Fruit fly (Drosophila melanogaster): ENCODE results near the gene Ir68a.

Gene Ir68a

DNA sequence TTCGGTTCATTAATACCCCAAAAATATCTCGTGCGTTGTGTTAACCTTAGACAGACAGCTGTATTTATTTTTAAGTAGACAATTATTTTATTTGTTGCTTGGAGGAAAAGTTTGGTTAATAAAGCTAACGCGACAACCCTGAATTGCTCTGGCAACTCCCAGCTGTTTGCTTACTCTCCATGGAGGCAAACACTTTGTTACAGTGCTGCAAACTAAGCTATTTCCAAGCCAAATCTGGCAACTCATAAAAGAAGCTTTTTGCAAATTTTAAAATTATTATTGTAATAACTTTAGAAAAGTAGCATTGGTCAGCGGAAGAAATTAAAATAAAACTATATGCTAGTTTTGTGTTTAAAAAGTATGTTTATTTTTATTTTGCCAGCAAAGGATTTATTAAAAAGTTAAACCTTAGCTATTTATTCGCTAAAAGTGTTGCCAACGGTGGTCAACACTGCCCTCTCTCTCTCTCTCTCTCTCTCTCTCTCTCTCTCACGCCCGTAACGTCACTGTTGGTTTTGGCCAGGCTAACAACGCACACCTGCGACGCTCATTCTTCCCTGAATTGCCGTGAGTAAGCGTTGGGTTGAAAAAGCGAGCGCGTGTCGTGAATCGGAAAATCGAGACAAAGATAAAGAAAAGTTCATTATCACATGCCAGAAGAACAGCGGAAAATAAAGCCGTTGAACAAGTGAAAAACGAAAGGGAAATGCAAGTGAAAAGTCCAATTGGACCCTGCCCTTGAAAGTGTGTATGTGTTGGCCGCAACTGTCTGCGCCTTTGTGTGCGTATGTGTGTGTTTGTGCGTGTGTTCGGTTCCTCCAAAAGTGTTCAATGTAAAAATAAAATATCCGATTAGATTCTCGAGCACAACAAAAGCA is 20.5 kb downstream of the Ir68a start (continued):
- TF ChIP-seq CG2889 (GFP tag; IDR thresholded peaks at IDR 0.05) (peak; percentile 68; the same call in 2 of the 3 replicates), Dp (GFP tag; optimal IDR thresholded peaks at IDR 0.05) (no peak), CG8388 (GFP tag; optimal IDR thresholded peaks at IDR 0.05) (peak; percentile 86), Lhr (GFP tag; optimal IDR thresholded peaks at IDR 0.05) (peak; percentile 49), Bgb (GFP tag; IDR thresholded peaks at IDR 0.05; ENCODE audit: partially characterized antibody) (no peak), CG7745 (tag; optimal IDR thresholded peaks at IDR 0.05) (no peak), sqz (GFP tag; optimal IDR thresholded peaks at IDR 0.05) (peak; percentile 1), Usf (GFP tag; optimal IDR thresholded peaks at IDR 0.05) (peak; percentile 71), CG18599 (GFP tag; optimal IDR thresholded peaks at IDR 0.05) (peak; percentile 96), CG10147 (GFP tag; optimal IDR thresholded peaks at IDR 0.05) (peak; percentile 87), bowl (GFP tag; IDR thresholded peaks at IDR 0.05) (peak; percentile 82), BEAF-32 (GFP tag; optimal IDR thresholded peaks at IDR 0.05) (no peak), bab2 (GFP tag; optimal IDR thresholded peaks at IDR 0.05) (peak; percentile 90), sd (tag; optimal IDR thresholded peaks at IDR 0.05) (peak; percentile 58), sna (GFP tag; IDR thresholded peaks at IDR 0.05; ENCODE audit: partially characterized antibody) (no peak), ssp (GFP tag; IDR thresholded peaks at IDR 0.05) (peak; percentile 78), hkb (optimal IDR thresholded peaks at IDR 0.05) (peak; percentile 73), hkb (GFP tag; IDR thresholded peaks at IDR 0.05) (peak; percentile 96), HmgZ (tag; optimal IDR thresholded peaks at IDR 0.05) (peak; percentile 89), nmo (GFP tag; optimal IDR thresholded peaks at IDR 0.05) (peak; percentile 58), CG33213 (GFP tag; optimal IDR thresholded peaks at IDR 0.05) (peak; percentile 83), Stat92E (GFP tag; optimal IDR thresholded peaks at IDR 0.05) (peak in 1 of 3 experiments; percentile 44), CG11695 (GFP tag; IDR thresholded peaks at IDR 0.05) (peak; percentile 97), CG43689 (GFP tag; IDR thresholded peaks at IDR 0.05) (peak; percentile 61), CG42726 (GFP tag; IDR thresholded peaks at IDR 0.05; ENCODE audit: partially characterized antibody) (0 out of 2 replicates have a peak, but pooled peaks have one; percentile 4), CG30403 (GFP tag; optimal IDR thresholded peaks at IDR 0.05) (peak; percentile 91), fd3F (GFP tag; optimal IDR thresholded peaks at IDR 0.05) (peak; percentile 76), chm (GFP tag; IDR thresholded peaks at IDR 0.05) (peak; percentile 96), gro (GFP tag; optimal IDR thresholded peaks at IDR 0.05) (peak; percentile 94), Deaf1 (tag; optimal IDR thresholded peaks at IDR 0.05) (peak; percentile 56), Mrtf (GFP tag; IDR thresholded peaks at IDR 0.05) (peak; percentile 95), CG14860 (GFP tag; IDR thresholded peaks at IDR 0.05; ENCODE audit: partially characterized antibody) (no peak), CG10209 (GFP tag; optimal IDR thresholded peaks at IDR 0.05) (peak; percentile 89), toy (GFP tag; IDR thresholded peaks at IDR 0.05) (peak; percentile 85), kni (GFP tag; optimal IDR thresholded peaks at IDR 0.05) (peak; percentile 79), CG6813 (GFP tag; optimal IDR thresholded peaks at IDR 0.05) (peak; percentile 92), pfk (GFP tag; optimal IDR thresholded peaks at IDR 0.05) (peak; percentile 20), wdn (GFP tag; IDR thresholded peaks at IDR 0.05) (peak; percentile 94), CG17912 (GFP tag; optimal IDR thresholded peaks at IDR 0.05) (no peak), Sox100B (GFP tag; optimal IDR thresholded peaks at IDR 0.05) (peak; percentile 63), B-H1 (GFP tag; IDR thresholded peaks at IDR 0.05) (peak; percentile 89), CG7271 (tag; optimal IDR thresholded peaks at IDR 0.05) (peak; percentile 57), Xrp1 (GFP tag; IDR thresholded peaks at IDR 0.05) (peak; percentile 93), Nf-YA (GFP tag; IDR thresholded peaks at IDR 0.05) (peak; percentile 86), wor (GFP tag; IDR thresholded peaks at IDR 0.05) (peak; percentile 75), ara (GFP tag; IDR thresholded peaks at IDR 0.05) (peak; percentile 94), BtbVII (GFP tag; optimal IDR thresholded peaks at IDR 0.05) (peak; percentile 90), jing (GFP tag; optimal IDR thresholded peaks at IDR 0.05) (no peak)

Measured in whole organism, embryonic.